Fruit fly (Drosophila melanogaster) whole organism, embryonic: ENCODE results near the gene CG31908.

Source experiments
- Adf1 ChIP-seq: fragments of 200-800 bp; sonication (Bioruptor generic); IDR thresholded peaks from 2 replicates; pipeline ENCODE4 v1.3.6; 2022; ENCODE audit warnings: missing biosample characterization, missing genetic modification characterization
- Blimp-1 ChIP-seq: fragments of 200-800 bp; sonication (Bioruptor generic); optimal IDR thresholded peaks from 3 replicates; lab custom pipeline; 2018; ENCODE audit warnings: missing biosample characterization, missing genetic modification characterization, mild to moderate bottlenecking, moderate library complexity, missing genetic modification reagents
- Bteb2 ChIP-seq: fragments of 200-800 bp; sonication (Bioruptor generic); optimal IDR thresholded peaks from 2 replicates; lab custom pipeline; 2016; ENCODE audit warnings: missing biosample characterization, missing genetic modification characterization
- CG10267 ChIP-seq: fragments of 200-800 bp; sonication (Bioruptor generic); optimal IDR thresholded peaks from 2 replicates; lab custom pipeline; 2018; ENCODE audit warnings: missing biosample characterization, mild to moderate bottlenecking, missing genetic modification characterization, moderate library complexity
- CG10321 ChIP-seq: fragments of 200-800 bp; sonication (Bioruptor generic); IDR thresholded peaks from 2 replicates; pipeline ENCODE4 v1.3.6; 2022; ENCODE audit warnings: missing biosample characterization, missing genetic modification characterization
- CG11247 ChIP-seq: fragments of 200-800 bp; sonication (Bioruptor generic); IDR thresholded peaks from 2 replicates; pipeline ENCODE4 v1.3.6; 2022; ENCODE audit warnings: missing biosample characterization, missing genetic modification characterization
- CG12391 ChIP-seq: fragments of 200-800 bp; sonication (Bioruptor generic); optimal IDR thresholded peaks from 3 replicates; lab custom pipeline; 2018; ENCODE audit warnings: missing biosample characterization, mild to moderate bottlenecking, missing genetic modification characterization, moderate library complexity
- CG12769 ChIP-seq: fragments of 200-800 bp; sonication (Bioruptor generic); optimal IDR thresholded peaks from 2 replicates; lab custom pipeline; 2019; ENCODE audit warnings: missing biosample characterization, mild to moderate bottlenecking, missing genetic modification characterization, moderate library complexity
- CG14710 ChIP-seq: fragments of 200-800 bp; sonication (Bioruptor generic); optimal IDR thresholded peaks from 3 replicates; lab custom pipeline; 2019; ENCODE audit warnings: missing biosample characterization, mild to moderate bottlenecking, missing genetic modification characterization, moderate library complexity
- CG15269 ChIP-seq: fragments of 200-800 bp; sonication (Bioruptor generic); optimal IDR thresholded peaks from 2 replicates; lab custom pipeline; 2018; ENCODE audit warnings: missing biosample characterization, mild to moderate bottlenecking, missing genetic modification characterization, moderate library complexity
- CG17359 ChIP-seq: fragments of 200-800 bp; sonication (Bioruptor generic); optimal IDR thresholded peaks from 3 replicates; lab custom pipeline; 2018; ENCODE audit warnings: missing biosample characterization, mild to moderate bottlenecking, missing genetic modification characterization, moderate library complexity
- CG17361 ChIP-seq: fragments of 200-800 bp; sonication (Bioruptor generic); IDR thresholded peaks from 3 replicates; pipeline ENCODE4 v1.3.6; 2022; ENCODE audit warnings: missing biosample characterization, missing genetic modification characterization
- CG17829 ChIP-seq: fragments of 200-800 bp; optimal IDR thresholded peaks from 2 replicates; lab custom pipeline; 2019; ENCODE audit warnings: missing biosample characterization, mild to moderate bottlenecking, missing genetic modification characterization, moderate library complexity
- CG1832 ChIP-seq: fragments of 200-800 bp; sonication (Bioruptor generic); optimal IDR thresholded peaks from 2 replicates; lab custom pipeline; 2017; ENCODE audit warnings: missing biosample characterization, mild to moderate bottlenecking, missing genetic modification characterization, inconsistent platforms
- CG18599 ChIP-seq: fragments of 200-800 bp; sonication (Bioruptor generic); optimal IDR thresholded peaks from 3 replicates; lab custom pipeline; 2017; ENCODE audit warnings: missing biosample characterization, missing genetic modification characterization, mild to moderate bottlenecking, moderate library complexity, missing genetic modification reagents
- CG2678 ChIP-seq: fragments of 200-800 bp; sonication (Bioruptor generic); optimal IDR thresholded peaks from 3 replicates; lab custom pipeline; 2019; ENCODE audit warnings: missing biosample characterization, mild to moderate bottlenecking, missing genetic modification characterization, moderate library complexity
- CG31441 ChIP-seq: fragments of 200-800 bp; sonication (Bioruptor generic); IDR thresholded peaks from 2 replicates; pipeline ENCODE4 v1.3.6; 2022; ENCODE audit warnings: missing biosample characterization, missing genetic modification characterization
- CG32532 ChIP-seq: fragments of 200-800 bp; sonication (Bioruptor generic); IDR thresholded peaks from 2 replicates; pipeline ENCODE4 v1.3.6; 2022; ENCODE audit warnings: missing biosample characterization, missing genetic modification characterization
- CG4854 ChIP-seq: fragments of 200-800 bp; sonication (Bioruptor generic); optimal IDR thresholded peaks from 2 replicates; lab custom pipeline; 2016; ENCODE audit warnings: missing biosample characterization, missing genetic modification characterization, inconsistent platforms
- CG8478 ChIP-seq: fragments of >200 bp; optimal IDR thresholded peaks from 2 replicates; lab custom pipeline; 2018
- CG9817 ChIP-seq: fragments of 200-800 bp; sonication (Bioruptor generic); optimal IDR thresholded peaks from 2 replicates; lab custom pipeline; 2018; ENCODE audit warnings: missing biosample characterization, mild to moderate bottlenecking, missing genetic modification characterization, moderate library complexity
- E2f1 ChIP-seq: fragments of 200-800 bp; sonication (Bioruptor generic); IDR thresholded peaks from 2 replicates; pipeline ENCODE4 v1.3.6; 2022; ENCODE audit warnings: missing biosample characterization, missing genetic modification characterization
- E2f2 ChIP-seq: fragments of 200-800 bp; sonication (Bioruptor generic); IDR thresholded peaks from 2 replicates; pipeline ENCODE4 v1.3.6; 2022; ENCODE audit warnings: missing biosample characterization, missing genetic modification characterization
- GATAe ChIP-seq: fragments of 200-800 bp; sonication (Bioruptor generic); conservative IDR thresholded peaks from 2 replicates; pipeline ENCODE4 v1.3.6; 2022; ENCODE audit warnings: missing biosample characterization, missing genetic modification characterization
- Gsc ChIP-seq: fragments of 200-800 bp; sonication (Bioruptor generic); IDR thresholded peaks from 2 replicates; pipeline ENCODE4 v1.3.6; 2022; ENCODE audit warnings: missing biosample characterization, missing genetic modification characterization
- HLHmδ ChIP-seq: fragments of 200-800 bp; sonication (Bioruptor generic); optimal IDR thresholded peaks from 2 replicates; lab custom pipeline; 2018; ENCODE audit warnings: missing biosample characterization, mild to moderate bottlenecking, missing genetic modification characterization, moderate library complexity
- Hmr ChIP-seq: fragments of 200-800 bp; sonication (Bioruptor generic); optimal IDR thresholded peaks from 3 replicates; lab custom pipeline; 2017; ENCODE audit warnings: mild to moderate bottlenecking, missing biosample characterization, missing genetic modification reagents, missing genetic modification characterization
- Lpt ChIP-seq: fragments of >200 bp; optimal IDR thresholded peaks from 2 replicates; lab custom pipeline; 2018; ENCODE audit warnings: missing biosample characterization, missing genetic modification characterization
- Med ChIP-seq: fragments of 200-800 bp; sonication (Bioruptor generic); peaks from one replicate; lab custom pipeline; 2016; ENCODE audit warnings: missing biosample characterization, missing genetic modification characterization, mild to moderate bottlenecking, inconsistent platforms, moderate library complexity
- Myb ChIP-seq: fragments of 200-800 bp; sonication (Bioruptor generic); optimal IDR thresholded peaks from 2 replicates; lab custom pipeline; 2016; ENCODE audit warnings: missing biosample characterization, missing genetic modification characterization
- NC2α ChIP-seq: fragments of 200-800 bp; sonication (Bioruptor generic); optimal IDR thresholded peaks from 2 replicates; lab custom pipeline; 2016; ENCODE audit warnings: missing biosample characterization, missing genetic modification characterization
- PHDP ChIP-seq: fragments of 200-800 bp; sonication (Bioruptor generic); optimal IDR thresholded peaks from 3 replicates; lab custom pipeline; 2018; ENCODE audit warnings: missing biosample characterization, mild to moderate bottlenecking, missing genetic modification characterization, moderate library complexity
- Pdp1 ChIP-seq, 2 experiments: fragments of 200-800 bp; sonication (Bioruptor generic); optimal IDR thresholded peaks; 3 replicates each; lab custom pipeline; 2016; ENCODE audit warnings: missing biosample characterization in 2 of 2, missing genetic modification characterization in 2 of 2, mild to moderate bottlenecking in 1 of 2, moderate library complexity in 1 of 2
- Sox102F ChIP-seq: fragments of 200-800 bp; sonication (Bioruptor generic); optimal IDR thresholded peaks from 2 replicates; lab custom pipeline; 2018; ENCODE audit warnings: missing biosample characterization, mild to moderate bottlenecking, missing genetic modification characterization, moderate library complexity
- Sry-δ ChIP-seq: fragments of 200-800 bp; sonication (Bioruptor generic); optimal IDR thresholded peaks from 2 replicates; lab custom pipeline; 2016; ENCODE audit warnings: missing biosample characterization, missing genetic modification characterization
- Vsx1 ChIP-seq: fragments of 200-800 bp; sonication (Bioruptor generic); optimal IDR thresholded peaks from 2 replicates; lab custom pipeline; 2017; ENCODE audit warnings: missing biosample characterization, mild to moderate bottlenecking, missing genetic modification characterization, missing genetic modification reagents
- Xrp1 ChIP-seq: fragments of 200-800 bp; sonication (Bioruptor generic); IDR thresholded peaks from 2 replicates; pipeline ENCODE4 v1.3.6; 2022; ENCODE audit warnings: missing biosample characterization, missing genetic modification characterization
- ase ChIP-seq: fragments of 200-800 bp; sonication (Bioruptor generic); IDR thresholded peaks from 3 replicates; pipeline ENCODE4 v1.3.6; 2022; ENCODE audit warnings: missing biosample characterization, missing genetic modification characterization
- az2 ChIP-seq: fragments of 200-800 bp; sonication (Bioruptor generic); optimal IDR thresholded peaks from 3 replicates; lab custom pipeline; 2016; ENCODE audit warnings: missing biosample characterization, missing genetic modification characterization
- cad ChIP-seq: fragments of >200 bp; optimal IDR thresholded peaks from 2 replicates; lab custom pipeline; 2017; ENCODE audit warnings: missing biosample characterization, missing genetic modification characterization
- chif ChIP-seq, 2 experiments: fragments of 200-800 bp; sonication (Bioruptor generic); optimal IDR thresholded peaks; 3 replicates each; lab custom pipeline; 2016; ENCODE audit warnings: missing biosample characterization in 2 of 2, missing genetic modification characterization in 2 of 2
- da ChIP-seq: fragments of 200-800 bp; sonication (Bioruptor generic); optimal IDR thresholded peaks from 2 replicates; lab custom pipeline; 2016; ENCODE audit warnings: missing biosample characterization, missing genetic modification characterization
- dati ChIP-seq: fragments of 200-800 bp; sonication (Bioruptor generic); IDR thresholded peaks from 2 replicates; pipeline ENCODE4 v1.3.6; 2022; ENCODE audit warnings: missing biosample characterization, missing genetic modification characterization
- dpn ChIP-seq, 2 experiments: fragments of 200-800 bp; sonication (Bioruptor generic); optimal IDR thresholded peaks; 3 replicates each; lab custom pipeline; 2016; ENCODE audit warnings: missing biosample characterization in 2 of 2, missing genetic modification characterization in 2 of 2
- gem ChIP-seq: fragments of 200-800 bp; sonication (Bioruptor generic); optimal IDR thresholded peaks from 2 replicates; lab custom pipeline; 2019; ENCODE audit warnings: missing biosample characterization, mild to moderate bottlenecking, missing genetic modification characterization, moderate library complexity
- hkb ChIP-seq, 2 experiments: fragments of 200-800 bp in 1 of 2; fragments of >200 bp in 1 of 2; sonication (Bioruptor generic) in 1 of 2; IDR thresholded peaks in 1 of 2; optimal IDR thresholded peaks in 1 of 2; 2 replicates each; pipeline versions ENCODE4 v1.3.6 to Lab custom; 2017 to 2022; ENCODE audit warnings: missing biosample characterization in 1 of 2, missing genetic modification characterization in 1 of 2
- nom ChIP-seq: fragments of 200-800 bp; sonication (Bioruptor generic); optimal IDR thresholded peaks from 2 replicates; lab custom pipeline; 2017; ENCODE audit warnings: missing biosample characterization, missing genetic modification characterization, mild to moderate bottlenecking, moderate library complexity, missing genetic modification reagents
- sd ChIP-seq: fragments of 200-800 bp; sonication (Bioruptor generic); optimal IDR thresholded peaks from 3 replicates; lab custom pipeline; 2018; ENCODE audit warnings: missing biosample characterization, mild to moderate bottlenecking, missing genetic modification characterization, moderate library complexity
- unpg ChIP-seq: fragments of 200-800 bp; sonication (Bioruptor generic); optimal IDR thresholded peaks from 3 replicates; lab custom pipeline; 2018; ENCODE audit warnings: missing biosample characterization, mild to moderate bottlenecking, missing genetic modification characterization, moderate library complexity
- zen ChIP-seq: fragments of 200-800 bp; sonication (Bioruptor generic); optimal IDR thresholded peaks from 3 replicates; lab custom pipeline; 2018; ENCODE audit warnings: missing biosample characterization, mild to moderate bottlenecking, missing genetic modification characterization, moderate library complexity

CG31908 gene

DNA sequence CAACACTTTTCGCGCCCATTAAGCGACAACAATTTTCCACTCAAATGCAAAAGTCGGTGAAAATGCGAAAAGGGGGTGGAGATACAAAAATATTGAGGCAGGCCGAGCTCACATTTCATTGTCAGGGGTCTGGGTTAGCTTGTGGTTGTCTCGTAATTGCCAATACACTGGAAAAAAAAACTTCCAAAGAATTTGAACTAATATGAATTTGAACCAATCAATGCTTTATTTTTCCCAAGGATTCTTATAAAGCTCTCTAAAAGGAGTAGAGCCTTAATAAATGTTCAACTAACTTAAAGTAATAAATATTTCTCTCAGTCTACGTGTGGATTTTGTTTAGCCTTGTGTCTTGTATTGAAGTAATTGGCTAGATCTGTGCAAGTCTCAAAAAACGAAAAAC is 45.8 kb upstream of the CG31908 start (continued):
- TF ChIP-seq unpg (GFP tag; lab: Kevin White, UChicago) = peak; percentile 49
- TF ChIP-seq nom (GFP tag; lab: Kevin White, UChicago) = no peak
- TF ChIP-seq CG12769 = no peak
- TF ChIP-seq E2f2 (GFP tag; lab: Robert Waterston, UW) = no peak
- peak; percentile 4 for TF ChIP-seq CG17829 (tag; lab: Kevin White, UChicago)
- TF ChIP-seq CG2678 = peak; percentile 37
- TF ChIP-seq GATAe (GFP tag; lab: Robert Waterston, UW) = no peak
- TF ChIP-seq az2 (GFP tag; lab: Kevin White, UChicago) = peak; percentile 25
- peak; percentile 35 for TF ChIP-seq Med (GFP tag; lab: Kevin White, UChicago)
- peak; percentile 24 to 33 for TF ChIP-seq Pdp1 (GFP tag; optimal IDR thresholded peaks at IDR 0.05; lab: Kevin White, UChicago)
- TF ChIP-seq Myb (GFP tag; lab: Kevin White, UChicago) = no peak
- TF ChIP-seq dati (GFP tag; lab: Robert Waterston, UW) = no peak
- peak; percentile 48 for TF ChIP-seq Sox102F
- TF ChIP-seq Vsx1 (GFP tag; lab: Kevin White, UChicago) = no peak
- peak; percentile 8 for TF ChIP-seq zen (tag; lab: Kevin White, UChicago)
- TF ChIP-seq cad = no peak
- TF ChIP-seq CG10267 (tag; lab: Kevin White, UChicago) = peak; percentile 10
- no peak for TF ChIP-seq CG1832
- no peak for TF ChIP-seq NC2α (GFP tag; lab: Kevin White, UChicago)
- no peak for TF ChIP-seq CG8478 (lab: Kevin White, UChicago)
- no peak for TF ChIP-seq CG9817 (tag; lab: Kevin White, UChicago)
- TF ChIP-seq Blimp-1 (GFP tag; lab: Kevin White, UChicago) = peak; percentile 37
- peak; percentile 35; the same call in 1 of the 2 replicates for TF ChIP-seq CG32532
- TF ChIP-seq Lpt (GFP tag; lab: Kevin White, UChicago) = no peak
- TF ChIP-seq CG18599 = peak; percentile 24
- no peak for TF ChIP-seq HLHmδ (GFP tag; lab: Kevin White, UChicago)
- no peak for TF ChIP-seq sd (tag; lab: Kevin White, UChicago)
- 0 out of 2 replicates have a peak, but pooled peaks have one; percentile 23 for TF ChIP-seq E2f1
- TF ChIP-seq da (GFP tag; lab: Kevin White, UChicago) = no peak
- TF ChIP-seq hkb (optimal IDR thresholded peaks at IDR 0.05; lab: Kevin White, UChicago) = no peak
- 0 out of 2 replicates have a peak, but pooled peaks have one; percentile 31 for TF ChIP-seq hkb (GFP tag; IDR thresholded peaks at IDR 0.05; lab: Robert Waterston, UW)
- peak; percentile 29 for TF ChIP-seq CG15269
- no peak for TF ChIP-seq Bteb2 (GFP tag; lab: Kevin White, UChicago)
- TF ChIP-seq Adf1 (GFP tag; lab: Robert Waterston, UW) = no peak
- TF ChIP-seq CG12391 (tag; lab: Kevin White, UChicago) = peak; percentile 40
- TF ChIP-seq chif (GFP tag; optimal IDR thresholded peaks at IDR 0.05; lab: Kevin White, UChicago) = peak; percentile 20 to 32
- TF ChIP-seq gem = peak; percentile 61
- no peak for TF ChIP-seq Sry-δ (GFP tag; lab: Kevin White, UChicago)
- 0 out of 2 replicates have a peak, but pooled peaks have one; percentile 23 for TF ChIP-seq CG31441 (GFP tag; lab: Robert Waterston, UW)
- TF ChIP-seq Gsc (GFP tag; lab: Robert Waterston, UW) = no peak
- no peak for TF ChIP-seq ase (GFP tag; lab: Robert Waterston, UW)
- peak; percentile 37 for TF ChIP-seq PHDP (tag; lab: Kevin White, UChicago)
- peak; percentile 34 for TF ChIP-seq CG14710
- TF ChIP-seq CG17361 (GFP tag; lab: Robert Waterston, UW) = 0 out of 3 replicates have a peak, but pooled peaks have one; percentile 16
- peak in 1 of 2 experiments; percentile 20 for TF ChIP-seq dpn (GFP tag; optimal IDR thresholded peaks at IDR 0.05; lab: Kevin White, UChicago)
- no peak for TF ChIP-seq CG10321 (GFP tag; lab: Robert Waterston, UW)
- TF ChIP-seq CG11247 = no peak
- peak; percentile 71 for TF ChIP-seq Xrp1 (GFP tag; lab: Robert Waterston, UW)
- TF ChIP-seq CG4854 (GFP tag; lab: Kevin White, UChicago) = no peak
- peak; percentile 25 for TF ChIP-seq Hmr (GFP tag; lab: Kevin White, UChicago)
- peak; percentile 23 for TF ChIP-seq CG17359
